Worm (Caenorhabditis elegans): ENCODE measurements around the gene F07G11.1.

ce11 chrV:7328092-7328491 lies 20.9 kb downstream of the F07G11.1 start, which contains the start of gene clec-7:
- no peak for TF ChIP-seq nhr-11 (tag; optimal IDR thresholded peaks at IDR 0.05)
- no peak for TF ChIP-seq ceh-19 (GFP tag; optimal IDR thresholded peaks at IDR 0.05)
- TF ChIP-seq ama-1 (optimal IDR thresholded peaks at IDR 0.05), result no peak
- no peak for TF ChIP-seq npax-4 (tag; optimal IDR thresholded peaks at IDR 0.05)
- no peak for TF ChIP-seq pag-3 (tag; optimal IDR thresholded peaks at IDR 0.05; ENCODE audit: borderline replicate concordance)
- TF ChIP-seq unc-42 (tag; optimal IDR thresholded peaks at IDR 0.05), result no peak
- no peak for TF ChIP-seq C38D4.7 (GFP tag; optimal IDR thresholded peaks at IDR 0.05)
- no peak for TF ChIP-seq ceh-18 (tag; optimal IDR thresholded peaks at IDR 0.05)
- no peak for TF ChIP-seq ceh-9 (tag; optimal IDR thresholded peaks at IDR 0.05)
